Worm (Caenorhabditis elegans): ENCODE data around the gene E04F6.6.
A peak's percentile ranks its signal among the peaks of the same experiment; 100 is the strongest.

E04F6.6 gene

ce11 chrII:7183493-7184272, 15.7 kb downstream of the E04F6.6 start, which contains the start of gene pdl-1 (continued):
- peak; percentile 67 for TF ChIP-seq rcor-1 (GFP tag; IDR thresholded peaks at IDR 0.05)
- peak; percentile 96 for TF ChIP-seq tbp1 (GFP tag; optimal IDR thresholded peaks at IDR 0.05)
- peak; percentile 87 for TF ChIP-seq snpc-3.4 (tag; optimal IDR thresholded peaks at IDR 0.05)
- TF ChIP-seq hlh-12 (tag; optimal IDR thresholded peaks at IDR 0.05), result peak; percentile 84
- TF ChIP-seq ztf-28 (GFP tag; IDR thresholded peaks at IDR 0.05), result peak; percentile 64; the same call in 1 of the 2 replicates
- no peak for TF ChIP-seq xnd-1 (tag; optimal IDR thresholded peaks at IDR 0.05)
- TF ChIP-seq K12H6.12 (tag; optimal IDR thresholded peaks at IDR 0.05), result peak; percentile 77
- no peak for TF ChIP-seq cebp-1 (GFP tag; IDR thresholded peaks at IDR 0.05)
- TF ChIP-seq cebp-1 (tag; optimal IDR thresholded peaks at IDR 0.05), result peak; percentile 80
- peak; percentile 40 for TF ChIP-seq tbx-9 (tag; optimal IDR thresholded peaks at IDR 0.05; ENCODE audit: borderline replicate concordance)
- TF ChIP-seq Y56A3A.18 (GFP tag; IDR thresholded peaks at IDR 0.05), result peak; percentile 91
- TF ChIP-seq C17E4.6 (GFP tag; IDR thresholded peaks at IDR 0.05), result peak; percentile 63; the same call in 1 of the 2 replicates
- peak; percentile 57 for TF ChIP-seq mel-28 (tag; optimal IDR thresholded peaks at IDR 0.05; ENCODE audit: borderline replicate concordance)
- TF ChIP-seq hmg-20 (GFP tag; IDR thresholded peaks at IDR 0.05), result peak; percentile 77
- TF ChIP-seq mes-4 (tag; optimal IDR thresholded peaks at IDR 0.05), result peak; percentile 91
- TF ChIP-seq F33H1.4 (GFP tag; IDR thresholded peaks at IDR 0.05), result peak; percentile 47; the same call in 1 of the 2 replicates
- peak; percentile 94 for TF ChIP-seq ZK185.1 (tag; optimal IDR thresholded peaks at IDR 0.05; ENCODE audit: poor library complexity, severe bottlenecking)
- TF ChIP-seq ceh-58 (GFP tag; IDR thresholded peaks at IDR 0.05), result no peak
- peak; percentile 95 for TF ChIP-seq cebp-2 (GFP tag; IDR thresholded peaks at IDR 0.05)
- TF ChIP-seq ekl-4 (GFP tag; IDR thresholded peaks at IDR 0.05), result peak; percentile 88
- no peak; the same call in none of the 2 replicates for TF ChIP-seq attf-6 (GFP tag; IDR thresholded peaks at IDR 0.05)
- peak; percentile 46 for TF ChIP-seq nhr-80 (tag; optimal IDR thresholded peaks at IDR 0.05)
- peak; percentile 84 for TF ChIP-seq athp-1 (tag; optimal IDR thresholded peaks at IDR 0.05)
- peak; percentile 89 for TF ChIP-seq snpc-1.3 (tag; optimal IDR thresholded peaks at IDR 0.05; ENCODE audit: insufficient read depth)
- no peak for TF ChIP-seq ccch-3 (GFP tag; optimal IDR thresholded peaks at IDR 0.05)
- peak; percentile 71; the same call in 1 of the 2 replicates for TF ChIP-seq K11D2.4 (GFP tag; IDR thresholded peaks at IDR 0.05)
- TF ChIP-seq zim-3 (tag; optimal IDR thresholded peaks at IDR 0.05), result peak; percentile 86
- TF ChIP-seq lin-35 (GFP tag; optimal IDR thresholded peaks at IDR 0.05), result peak in 1 of 3 experiments; percentile 66
- TF ChIP-seq Y53G8AR.9 (GFP tag; conservative IDR thresholded peaks at IDR 0.05), result peak; percentile 58; the same call in 1 of the 2 replicates
- peak; percentile 6 for TF ChIP-seq F22D6.2 (tag; optimal IDR thresholded peaks at IDR 0.05)
- 0 out of 2 replicates have a peak, but pooled peaks have one; percentile 26 for TF ChIP-seq B0019.2 (GFP tag; conservative IDR thresholded peaks at IDR 0.05)
- peak; percentile 72 for TF ChIP-seq repo-1 (tag; optimal IDR thresholded peaks at IDR 0.05)
- TF ChIP-seq nhr-179 (tag; optimal IDR thresholded peaks at IDR 0.05), result peak; percentile 77
- TF ChIP-seq hlh-26 (GFP tag; conservative IDR thresholded peaks at IDR 0.05), result 0 out of 2 replicates have a peak, but pooled peaks have one; percentile 61
- TF ChIP-seq F57A8.1 (GFP tag; optimal IDR thresholded peaks at IDR 0.05), result peak; percentile 46
- 0 out of 2 replicates have a peak, but pooled peaks have one; percentile 43 for TF ChIP-seq C06A6.2 (GFP tag; conservative IDR thresholded peaks at IDR 0.05)
- peak; percentile 71; the same call in 1 of the 2 replicates for TF ChIP-seq lir-1 (GFP tag; conservative IDR thresholded peaks at IDR 0.05)
- TF ChIP-seq egl-18 (GFP tag; IDR thresholded peaks at IDR 0.05), result 0 out of 2 replicates have a peak, but pooled peaks have one; percentile 46
- no peak for TF ChIP-seq efl-1 (GFP tag; optimal IDR thresholded peaks at IDR 0.05)
- TF ChIP-seq egl-44 (GFP tag; IDR thresholded peaks at IDR 0.05), result peak; percentile 94
- peak; percentile 78 for TF ChIP-seq lin-54 (GFP tag; optimal IDR thresholded peaks at IDR 0.05)
- TF ChIP-seq snpc-1.1 (tag; optimal IDR thresholded peaks at IDR 0.05; ENCODE audit: insufficient read depth), result peak; percentile 59
- peak; percentile 80 for TF ChIP-seq ztf-18 (tag; optimal IDR thresholded peaks at IDR 0.05)
- peak; percentile 88 for TF ChIP-seq nfyb-1 (GFP tag; IDR thresholded peaks at IDR 0.05)
- TF ChIP-seq ztf-22 (GFP tag; optimal IDR thresholded peaks at IDR 0.05), result peak; percentile 44
- peak; percentile 62; the same call in 1 of the 2 replicates for TF ChIP-seq Y95B8A.8 (GFP tag; IDR thresholded peaks at IDR 0.05)
